Worm (Caenorhabditis elegans): ENCODE measurements around the gene M04G7.2.

The M04G7.2 gene

DNA sequence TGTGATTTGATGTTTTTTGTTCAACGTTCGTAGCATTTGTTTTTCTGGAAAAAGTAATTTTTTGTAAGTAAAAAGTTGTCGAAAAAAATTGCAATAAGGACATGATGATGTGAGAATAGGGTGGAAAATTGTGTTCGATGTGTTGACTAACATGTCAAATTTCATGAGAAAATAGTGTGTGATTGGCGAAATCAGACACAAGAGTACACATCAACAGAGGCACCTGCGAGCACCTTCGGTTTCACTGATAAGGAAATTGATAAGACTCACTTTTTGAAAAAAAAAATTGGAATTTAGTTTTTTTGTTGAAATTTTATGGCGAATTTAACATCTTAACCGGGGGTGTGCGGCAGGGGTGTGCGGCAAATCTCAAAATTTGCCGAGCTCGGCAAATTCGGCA lies 20.3 kb downstream of the M04G7.2 start, which contains the start of gene hum-8:
Gene hum-8 (minus strand): TSS at position 46 of the 400 bp plus-strand sequence.
- no peak for TF ChIP-seq unc-86 (tag; optimal IDR thresholded peaks at IDR 0.05)
- TF ChIP-seq sox-4 (tag; optimal IDR thresholded peaks at IDR 0.05): no peak
- TF ChIP-seq elt-2 (tag; optimal IDR thresholded peaks at IDR 0.05): peak; percentile 56
- no peak for TF ChIP-seq C08G9.2 (tag; optimal IDR thresholded peaks at IDR 0.05)
- no peak for TF ChIP-seq pag-3 (tag; optimal IDR thresholded peaks at IDR 0.05; ENCODE audit: borderline replicate concordance)
- no peak for TF ChIP-seq hlh-30 (tag; optimal IDR thresholded peaks at IDR 0.05; ENCODE audit: insufficient read depth)
- TF ChIP-seq lin-11 (tag; optimal IDR thresholded peaks at IDR 0.05): no peak
- TF ChIP-seq tbx-2 (tag; optimal IDR thresholded peaks at IDR 0.05): no peak

DNA sequence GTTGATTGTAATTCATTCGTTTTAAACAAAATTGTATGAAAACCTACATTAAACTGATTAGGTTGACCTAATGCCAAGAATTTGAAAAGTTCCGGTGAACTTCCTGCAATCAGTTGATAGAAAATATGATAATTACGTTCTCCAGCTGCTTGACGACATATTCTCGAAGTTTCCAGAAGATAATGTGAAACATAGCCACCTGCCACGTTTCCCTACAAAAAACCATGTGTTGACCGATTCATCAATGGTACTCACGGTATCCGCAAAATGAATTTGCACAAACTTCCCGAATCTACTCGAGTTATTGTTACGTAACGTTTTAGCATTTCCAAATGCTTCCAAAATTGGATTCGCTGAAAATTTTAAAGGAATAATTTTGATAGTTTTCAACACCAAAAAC lies 22.4 kb downstream of the M04G7.2 start:
- no peak for TF ChIP-seq pat-9 (tag; optimal IDR thresholded peaks at IDR 0.05)
- no peak for TF ChIP-seq lim-6 (tag; optimal IDR thresholded peaks at IDR 0.05)
- no peak for TF ChIP-seq ceh-34 (tag; optimal IDR thresholded peaks at IDR 0.05)
- no peak for TF ChIP-seq pha-2 (tag; optimal IDR thresholded peaks at IDR 0.05)
- no peak for TF ChIP-seq fkh-6 (tag; optimal IDR thresholded peaks at IDR 0.05)
- TF ChIP-seq ceh-18 (tag; optimal IDR thresholded peaks at IDR 0.05): no peak
- no peak for TF ChIP-seq ceh-6 (GFP tag; optimal IDR thresholded peaks at IDR 0.05)
- no peak for TF ChIP-seq ceh-31 (tag; optimal IDR thresholded peaks at IDR 0.05)

DNA sequence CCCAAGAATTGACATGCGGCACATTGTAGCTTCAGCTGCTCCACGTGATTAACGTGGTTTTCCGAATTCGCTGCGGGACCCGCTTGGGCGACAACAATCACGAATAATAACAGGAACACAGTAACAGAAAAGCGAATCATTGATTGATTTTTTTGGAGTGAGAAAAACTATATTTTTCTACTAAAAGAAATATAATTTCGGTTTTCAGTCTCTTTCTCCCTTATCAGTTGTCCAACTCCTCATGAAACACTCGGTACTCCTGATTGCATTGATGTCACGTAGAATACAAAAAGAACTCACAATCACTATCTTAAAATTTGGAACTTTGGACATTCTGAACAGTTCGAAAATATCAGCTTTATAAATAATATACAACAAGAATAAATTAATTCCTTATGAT lies 32.0 kb downstream of the M04G7.2 start, which contains the start of gene Y66H1A.5:
Gene Y66H1A.5 (minus strand): TSS at position 265 of the 400 bp plus-strand sequence.
- TF ChIP-seq hlh-13 (GFP tag; optimal IDR thresholded peaks at IDR 0.05): no peak
- TF ChIP-seq ceh-31 (tag; optimal IDR thresholded peaks at IDR 0.05): no peak
- TF ChIP-seq ceh-22 (tag; optimal IDR thresholded peaks at IDR 0.05): no peak
- TF ChIP-seq ceh-45 (GFP tag; IDR thresholded peaks at IDR 0.05): no peak
- TF ChIP-seq elt-4 (tag; optimal IDR thresholded peaks at IDR 0.05): no peak
- no peak for TF ChIP-seq ahr-1 (tag; optimal IDR thresholded peaks at IDR 0.05)
- no peak for TF ChIP-seq pqm-1 (tag; optimal IDR thresholded peaks at IDR 0.05)
- no peak for TF ChIP-seq ceh-19 (GFP tag; optimal IDR thresholded peaks at IDR 0.05)
- TF ChIP-seq tbx-2 (tag; optimal IDR thresholded peaks at IDR 0.05): no peak
- no peak for TF ChIP-seq ttx-3 (tag; optimal IDR thresholded peaks at IDR 0.05)

DNA sequence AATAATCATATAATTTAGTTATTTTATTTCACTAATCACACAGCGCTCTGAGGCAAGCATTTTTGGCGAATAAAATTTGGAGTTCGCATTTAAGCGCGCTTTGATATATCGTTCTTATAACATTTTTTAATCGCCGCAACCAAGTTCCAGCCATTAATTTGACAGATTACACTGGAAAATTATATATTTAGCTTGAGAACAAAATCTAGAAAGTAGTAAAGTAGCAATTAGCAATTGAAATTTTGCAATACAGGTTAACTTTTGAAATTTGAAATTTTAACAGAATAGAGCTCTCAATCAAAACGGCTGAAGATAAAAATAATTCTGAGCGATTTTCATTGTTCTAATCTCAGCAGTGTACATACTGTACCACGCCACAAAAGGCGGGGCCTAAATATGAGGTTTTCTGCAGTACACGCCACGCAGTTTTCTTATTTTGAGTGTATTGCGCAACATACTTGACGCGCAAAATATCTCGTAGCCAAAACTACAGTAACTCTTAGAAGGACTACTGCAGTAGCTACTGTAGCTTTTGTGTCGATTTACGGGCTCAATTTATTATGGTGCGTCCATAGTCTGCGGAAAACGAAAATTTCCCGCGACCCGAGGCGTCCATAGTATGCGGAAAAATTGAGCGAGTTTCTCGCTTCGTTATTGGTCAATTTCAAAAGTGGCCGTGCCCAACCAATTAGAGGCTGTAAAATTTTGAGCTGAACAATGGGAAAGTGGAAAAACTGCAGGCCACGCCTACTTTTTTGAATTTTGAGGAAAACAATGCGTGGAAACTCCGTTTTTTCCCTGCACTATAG lies 33.5 kb downstream of the M04G7.2 start:
- TF ChIP-seq hlh-30 (tag; optimal IDR thresholded peaks at IDR 0.05; ENCODE audit: insufficient read depth) (no peak), hlh-15 (tag; optimal IDR thresholded peaks at IDR 0.05) (no peak), gmeb-2 (tag; optimal IDR thresholded peaks at IDR 0.05) (no peak), zip-5 (tag; optimal IDR thresholded peaks at IDR 0.05) (no peak), ceh-30 (tag; optimal IDR thresholded peaks at IDR 0.05) (no peak), pag-3 (tag; optimal IDR thresholded peaks at IDR 0.05; ENCODE audit: borderline replicate concordance) (no peak), fkh-6 (tag; optimal IDR thresholded peaks at IDR 0.05) (no peak), lin-11 (tag; optimal IDR thresholded peaks at IDR 0.05) (no peak), hlh-8 (tag; optimal IDR thresholded peaks at IDR 0.05) (no peak), ceh-48 (tag; optimal IDR thresholded peaks at IDR 0.05) (no peak), nhr-11 (tag; optimal IDR thresholded peaks at IDR 0.05) (no peak), dve-1 (tag; optimal IDR thresholded peaks at IDR 0.05) (no peak), ceh-6 (GFP tag; optimal IDR thresholded peaks at IDR 0.05) (no peak), nhr-232 (tag; optimal IDR thresholded peaks at IDR 0.05) (no peak), rnt-1 (tag; optimal IDR thresholded peaks at IDR 0.05) (no peak), madf-2 (tag; optimal IDR thresholded peaks at IDR 0.05) (no peak), K02D7.2 (tag; optimal IDR thresholded peaks at IDR 0.05) (no peak)
